Worm (Caenorhabditis elegans): Measurements from ENCODE around the gene fbxb-82.
"Not testable (repeated sequence)": the region's sequence is repeated elsewhere in the genome, so short reads cannot be mapped to it uniquely, and the experiment has no call there.

The fbxb-82 gene

DNA sequence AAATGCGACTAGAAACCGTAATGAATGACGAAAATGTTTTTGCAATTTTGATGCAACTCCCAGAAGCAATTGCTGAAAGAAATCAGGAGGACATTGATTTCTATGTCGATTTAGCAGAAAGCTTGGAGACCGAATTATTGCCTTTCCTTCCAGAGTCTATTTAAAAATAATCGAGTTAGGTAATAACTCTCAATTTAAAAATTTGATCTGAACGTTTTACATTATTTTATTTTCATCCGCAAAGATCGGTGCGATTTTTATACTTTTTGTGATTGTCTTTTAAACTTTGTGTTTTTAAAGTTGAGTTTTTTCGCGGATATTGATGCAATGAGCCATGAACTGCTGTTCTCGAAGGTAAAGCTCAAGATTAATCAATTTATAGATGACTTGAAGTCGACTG is 18.5 kb downstream of the fbxb-82 start, which contains the start of gene pals-23:
TSS of gene pals-23 (plus strand) at position 301 of the 400 bp plus-strand sequence.
- no peak for TF ChIP-seq Y55F3AM.14 (GFP tag; optimal IDR thresholded peaks at IDR 0.05)
- TF ChIP-seq F13H6.1 (tag; optimal IDR thresholded peaks at IDR 0.05): no peak
- TF ChIP-seq nhr-21 (tag; optimal IDR thresholded peaks at IDR 0.05): no peak
- no peak for TF ChIP-seq C34F6.9 (tag; optimal IDR thresholded peaks at IDR 0.05)
- TF ChIP-seq nhr-10 (tag; optimal IDR thresholded peaks at IDR 0.05): no peak
- TF ChIP-seq crh-2 (tag; optimal IDR thresholded peaks at IDR 0.05): no peak
- TF ChIP-seq mdl-1 (tag; optimal IDR thresholded peaks at IDR 0.05): no peak
- no peak for TF ChIP-seq ceh-16 (tag; optimal IDR thresholded peaks at IDR 0.05)
- TF ChIP-seq nhr-237 (tag; optimal IDR thresholded peaks at IDR 0.05): no peak
- TF ChIP-seq unc-55 (GFP tag; optimal IDR thresholded peaks at IDR 0.05): no peak
- no peak for TF ChIP-seq aly-2 (tag; optimal IDR thresholded peaks at IDR 0.05)
- TF ChIP-seq nhr-6 (tag; optimal IDR thresholded peaks at IDR 0.05): no peak

DNA sequence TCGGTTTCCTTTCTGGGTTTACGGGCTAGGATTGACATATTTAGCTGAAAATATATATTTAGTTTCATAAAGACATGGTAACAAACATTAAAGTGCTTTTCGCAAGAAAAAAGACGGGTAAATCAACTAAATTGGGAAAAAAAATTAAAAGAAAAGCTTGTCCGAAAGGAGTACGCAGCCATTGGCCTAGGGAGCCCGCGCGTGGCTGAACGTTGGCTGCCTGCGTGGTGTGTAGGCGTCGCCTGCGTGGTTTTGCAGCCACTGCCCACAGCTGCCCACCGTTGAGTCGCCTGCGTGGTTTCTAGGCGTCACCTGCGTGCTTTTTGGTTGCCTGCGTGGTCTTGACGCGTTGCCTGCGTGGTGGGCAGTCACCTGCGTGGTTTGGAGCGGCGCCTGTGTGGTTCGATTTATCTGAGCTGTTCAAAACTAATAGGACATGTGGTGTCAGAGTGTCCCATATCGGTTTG is 21.0 kb downstream of the fbxb-82 start, which contains the start of gene C29F9.12:
TSS of gene C29F9.12 (minus strand) at position 51 of the 467 bp plus-strand sequence.
- TF ChIP-seq ztf-1 (GFP tag; conservative IDR thresholded peaks at IDR 0.05); lin-11 (tag; optimal IDR thresholded peaks at IDR 0.05); blmp-1 (tag; optimal IDR thresholded peaks at IDR 0.05; ENCODE audit: insufficient read depth): not testable (repeated sequence)

DNA sequence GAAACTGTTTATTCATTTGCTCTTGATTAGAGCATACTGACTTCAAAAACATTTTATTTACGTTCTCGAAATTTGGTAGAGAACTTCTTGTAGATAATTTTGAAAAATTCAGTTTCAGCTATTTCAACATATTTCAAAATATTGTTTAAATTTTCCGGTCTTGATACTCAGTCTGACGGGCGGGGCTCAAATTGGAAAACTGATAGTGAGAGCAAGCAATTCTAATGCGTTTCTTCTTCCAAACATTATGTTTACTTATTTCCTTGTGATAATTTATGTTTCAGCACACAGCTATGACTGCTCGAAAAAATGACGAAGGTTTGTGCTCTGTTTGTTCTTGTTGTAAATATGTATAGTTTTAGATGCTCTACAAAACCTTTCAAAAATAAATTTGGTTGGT is 22.8 kb downstream of the fbxb-82 start, which contains the start of gene pals-24:
TSS of gene pals-24 (plus strand) at position 237 of the 400 bp plus-strand sequence.
- no peak for TF ChIP-seq ama-1 (optimal IDR thresholded peaks at IDR 0.05)
- TF ChIP-seq zag-1 (tag; optimal IDR thresholded peaks at IDR 0.05): no peak
- no peak for TF ChIP-seq sma-3 (GFP tag; optimal IDR thresholded peaks at IDR 0.05)
- TF ChIP-seq ztf-1 (GFP tag; conservative IDR thresholded peaks at IDR 0.05): no peak
- no peak for TF ChIP-seq lsy-2 (tag; optimal IDR thresholded peaks at IDR 0.05)
- no peak for TF ChIP-seq elt-3 (tag; optimal IDR thresholded peaks at IDR 0.05)
- TF ChIP-seq alr-1 (tag; optimal IDR thresholded peaks at IDR 0.05): no peak
- TF ChIP-seq unc-39 (tag; optimal IDR thresholded peaks at IDR 0.05): no peak
- TF ChIP-seq ceh-16 (tag; optimal IDR thresholded peaks at IDR 0.05): no peak
- TF ChIP-seq gmeb-1 (tag; optimal IDR thresholded peaks at IDR 0.05): peak; percentile 26
- no peak for TF ChIP-seq peb-1 (tag; optimal IDR thresholded peaks at IDR 0.05)
- TF ChIP-seq crh-2 (tag; optimal IDR thresholded peaks at IDR 0.05): peak; percentile 16
- no peak for TF ChIP-seq R02D3.7 (tag; optimal IDR thresholded peaks at IDR 0.05)
- TF ChIP-seq elt-1 (tag; optimal IDR thresholded peaks at IDR 0.05): no peak
- no peak for TF ChIP-seq dmd-4 (tag; optimal IDR thresholded peaks at IDR 0.05)
- no peak for TF ChIP-seq mab-5 (tag; optimal IDR thresholded peaks at IDR 0.05)
- no peak for TF ChIP-seq mbf-1 (tag; optimal IDR thresholded peaks at IDR 0.05)
- no peak for TF ChIP-seq unc-55 (GFP tag; optimal IDR thresholded peaks at IDR 0.05)
- no peak for TF ChIP-seq nhr-23 (tag; optimal IDR thresholded peaks at IDR 0.05)
- TF ChIP-seq lin-39 (tag; optimal IDR thresholded peaks at IDR 0.05): no peak
- no peak for TF ChIP-seq lin-13 (GFP tag; optimal IDR thresholded peaks at IDR 0.05)
- peak; percentile 8 for TF ChIP-seq F13H6.1 (tag; optimal IDR thresholded peaks at IDR 0.05)
- TF ChIP-seq unc-62 (GFP tag; optimal IDR thresholded peaks at IDR 0.05): no peak
- no peak for TF ChIP-seq Y55F3AM.14 (GFP tag; optimal IDR thresholded peaks at IDR 0.05)
- TF ChIP-seq ceh-82 (tag; optimal IDR thresholded peaks at IDR 0.05): no peak
- TF ChIP-seq blmp-1 (tag; optimal IDR thresholded peaks at IDR 0.05; ENCODE audit: insufficient read depth): no peak
- TF ChIP-seq nhr-10 (tag; optimal IDR thresholded peaks at IDR 0.05): no peak
- TF ChIP-seq nhr-12 (tag; optimal IDR thresholded peaks at IDR 0.05): no peak
- TF ChIP-seq nhr-6 (tag; optimal IDR thresholded peaks at IDR 0.05): no peak
- peak; percentile 8 for TF ChIP-seq sma-9 (GFP tag; optimal IDR thresholded peaks at IDR 0.05)
- no peak for TF ChIP-seq sma-9 (tag; optimal IDR thresholded peaks at IDR 0.05)
- TF ChIP-seq nhr-77 (tag; optimal IDR thresholded peaks at IDR 0.05): no peak
- TF ChIP-seq nhr-21 (tag; optimal IDR thresholded peaks at IDR 0.05): no peak
- no peak for TF ChIP-seq snpc-4 (tag; optimal IDR thresholded peaks at IDR 0.05)
- no peak for TF ChIP-seq nhr-237 (tag; optimal IDR thresholded peaks at IDR 0.05)
- no peak for TF ChIP-seq ZK546.5 (tag; optimal IDR thresholded peaks at IDR 0.05)
- TF ChIP-seq fos-1 (tag; optimal IDR thresholded peaks at IDR 0.05): peak; percentile 84
- TF ChIP-seq nhr-11 (tag; optimal IDR thresholded peaks at IDR 0.05): no peak
- no peak for TF ChIP-seq ztf-11 (tag; optimal IDR thresholded peaks at IDR 0.05)
- TF ChIP-seq nhr-25 (tag; optimal IDR thresholded peaks at IDR 0.05): no peak
